Fruit fly (Drosophila melanogaster) whole organism, embryonic: ENCODE data around the gene yrt.

Experiments
- Asciz ChIP-seq: fragments of 200-800 bp; sonication (Bioruptor generic); optimal IDR thresholded peaks from 2 replicates; lab custom pipeline; 2017; ENCODE audit warnings: missing biosample characterization, mild to moderate bottlenecking, missing genetic modification characterization, missing genetic modification reagents
- Blimp-1 ChIP-seq: fragments of 200-800 bp; sonication (Bioruptor generic); optimal IDR thresholded peaks from 3 replicates; lab custom pipeline; 2018; ENCODE audit warnings: missing biosample characterization, missing genetic modification characterization, mild to moderate bottlenecking, moderate library complexity, missing genetic modification reagents
- CG10267 ChIP-seq: fragments of 200-800 bp; sonication (Bioruptor generic); optimal IDR thresholded peaks from 2 replicates; lab custom pipeline; 2018; ENCODE audit warnings: missing biosample characterization, mild to moderate bottlenecking, missing genetic modification characterization, moderate library complexity
- CG11560 ChIP-seq: fragments of 200-800 bp; sonication (Bioruptor generic); IDR thresholded peaks from 3 replicates; pipeline ENCODE4 v1.3.6; 2022; ENCODE audit warnings: missing biosample characterization, missing genetic modification characterization
- CG13624 ChIP-seq: fragments of 200-800 bp; sonication (Bioruptor generic); optimal IDR thresholded peaks from 2 replicates; lab custom pipeline; 2016; ENCODE audit warnings: missing biosample characterization, missing genetic modification characterization
- CG17802 ChIP-seq: fragments of 200-800 bp; sonication (Bioruptor generic); optimal IDR thresholded peaks from 2 replicates; lab custom pipeline; 2018; ENCODE audit warnings: missing biosample characterization, mild to moderate bottlenecking, missing genetic modification characterization, moderate library complexity
- CG18764 ChIP-seq: fragments of 200-800 bp; sonication (Bioruptor generic); optimal IDR thresholded peaks from 3 replicates; lab custom pipeline; 2016; ENCODE audit warnings: missing biosample characterization, missing genetic modification characterization
- CG2678 ChIP-seq: fragments of 200-800 bp; sonication (Bioruptor generic); optimal IDR thresholded peaks from 3 replicates; lab custom pipeline; 2019; ENCODE audit warnings: missing biosample characterization, mild to moderate bottlenecking, missing genetic modification characterization, moderate library complexity
- CG2875 ChIP-seq: fragments of 200-800 bp; sonication (Bioruptor generic); optimal IDR thresholded peaks from 2 replicates; lab custom pipeline; 2017; ENCODE audit warnings: missing biosample characterization, mild to moderate bottlenecking, missing genetic modification characterization, missing genetic modification reagents
- CG31365 ChIP-seq: fragments of 200-800 bp; sonication (Bioruptor generic); optimal IDR thresholded peaks from 2 replicates; lab custom pipeline; 2018; ENCODE audit warnings: missing biosample characterization, mild to moderate bottlenecking, missing genetic modification characterization
- CG31388 ChIP-seq: fragments of 200-800 bp; sonication (Bioruptor generic); optimal IDR thresholded peaks from 2 replicates; lab custom pipeline; 2016; ENCODE audit warnings: missing biosample characterization, missing genetic modification characterization
- CG3726 ChIP-seq: fragments of 200-800 bp; sonication (Bioruptor generic); IDR thresholded peaks from 3 replicates; pipeline ENCODE4, ENCODE4 v1.3.6; 2022; ENCODE audit warnings: missing biosample characterization, missing genetic modification characterization
- CG8944 ChIP-seq: fragments of 200-800 bp; sonication (Bioruptor generic); optimal IDR thresholded peaks from 3 replicates; lab custom pipeline; 2016; ENCODE audit warnings: missing biosample characterization, missing genetic modification characterization
- CG9609 ChIP-seq: fragments of 200-800 bp; sonication (Bioruptor generic); optimal IDR thresholded peaks from 3 replicates; lab custom pipeline; 2016; ENCODE audit warnings: missing biosample characterization, missing genetic modification characterization
- CG9932 ChIP-seq: fragments of 200-800 bp; sonication (Bioruptor generic); IDR thresholded peaks from 2 replicates; pipeline ENCODE4 v1.3.6; 2022; ENCODE audit warnings: missing biosample characterization, missing genetic modification characterization
- CTCF ChIP-seq: fragments of 200-800 bp; sonication (Bioruptor generic); optimal IDR thresholded peaks from 2 replicates; lab custom pipeline; 2017; ENCODE audit warnings: missing biosample characterization, mild to moderate bottlenecking, missing genetic modification characterization, moderate library complexity
- Dad ChIP-seq: fragments of 200-800 bp; sonication (Bioruptor generic); optimal IDR thresholded peaks from 3 replicates; lab custom pipeline; 2016; ENCODE audit warnings: missing biosample characterization, missing genetic modification characterization
- Dip2 ChIP-seq: fragments of 200-800 bp; sonication (Bioruptor generic); IDR thresholded peaks from 2 replicates; pipeline ENCODE4 v1.3.6; 2022; ENCODE audit warnings: missing biosample characterization, missing genetic modification characterization
- Dip3 ChIP-seq: fragments of 200-800 bp; sonication (Bioruptor generic); optimal IDR thresholded peaks from 3 replicates; lab custom pipeline; 2016; ENCODE audit warnings: missing biosample characterization, missing genetic modification characterization
- Ets97D ChIP-seq: fragments of 200-800 bp; sonication (Bioruptor generic); optimal IDR thresholded peaks from 3 replicates; lab custom pipeline; 2016; ENCODE audit warnings: missing biosample characterization, missing genetic modification characterization
- HLH4C ChIP-seq: fragments of 200-800 bp; sonication (Bioruptor generic); IDR thresholded peaks from 3 replicates; pipeline ENCODE4 v1.3.6; 2022; ENCODE audit warnings: missing biosample characterization, missing genetic modification characterization; ENCODE audit not compliant: partially characterized antibody
- HLHmδ ChIP-seq: fragments of 200-800 bp; sonication (Bioruptor generic); optimal IDR thresholded peaks from 2 replicates; lab custom pipeline; 2018; ENCODE audit warnings: missing biosample characterization, mild to moderate bottlenecking, missing genetic modification characterization, moderate library complexity
- Hand ChIP-seq: fragments of 200-800 bp; sonication (Bioruptor generic); optimal IDR thresholded peaks from 2 replicates; lab custom pipeline; 2017; ENCODE audit warnings: mild to moderate bottlenecking, missing biosample characterization, missing genetic modification reagents, missing genetic modification characterization
- Jarid2 ChIP-seq: fragments of 200-800 bp; sonication (Bioruptor generic); optimal IDR thresholded peaks from 3 replicates; lab custom pipeline; 2017; ENCODE audit warnings: mild to moderate bottlenecking, missing biosample characterization, missing genetic modification reagents, missing genetic modification characterization
- Ssrp ChIP-seq: fragments of 200-800 bp; sonication (Bioruptor generic); optimal IDR thresholded peaks from 2 replicates; lab custom pipeline; 2018; ENCODE audit warnings: missing biosample characterization, mild to moderate bottlenecking, missing genetic modification characterization, moderate library complexity
- Taf1 ChIP-seq: fragments of 200-800 bp; sonication (Bioruptor generic); IDR thresholded peaks from 2 replicates; pipeline ENCODE4 v1.3.6; 2022; ENCODE audit warnings: missing biosample characterization, missing genetic modification characterization
- Tbp ChIP-seq: fragments of >200 bp; optimal IDR thresholded peaks from 2 replicates; lab custom pipeline; 2018; ENCODE audit warnings: missing biosample characterization, missing genetic modification characterization
- al ChIP-seq: fragments of 200-800 bp; sonication (Bioruptor generic); IDR thresholded peaks from 2 replicates; pipeline ENCODE4 v1.3.6; 2022; ENCODE audit warnings: missing biosample characterization, missing genetic modification characterization
- btn ChIP-seq: fragments of 200-800 bp; sonication (Bioruptor generic); optimal IDR thresholded peaks from 2 replicates; lab custom pipeline; 2016; ENCODE audit warnings: missing biosample characterization, missing genetic modification characterization
- cato ChIP-seq: fragments of 200-800 bp; sonication (Bioruptor generic); optimal IDR thresholded peaks from 2 replicates; lab custom pipeline; 2016; ENCODE audit warnings: missing biosample characterization, missing genetic modification characterization, borderline replicate concordance
- caup ChIP-seq: fragments of 200-800 bp; sonication (Bioruptor generic); optimal IDR thresholded peaks from 3 replicates; lab custom pipeline; 2017; ENCODE audit warnings: missing biosample characterization, mild to moderate bottlenecking, missing genetic modification characterization, moderate library complexity; ENCODE audit not compliant: severe bottlenecking
- disco-r ChIP-seq: fragments of 200-800 bp; sonication (Bioruptor generic); optimal IDR thresholded peaks from 2 replicates; lab custom pipeline; 2016; ENCODE audit warnings: missing biosample characterization, missing genetic modification characterization
- dm ChIP-seq: fragments of 200-800 bp; sonication (Bioruptor generic); optimal IDR thresholded peaks from 3 replicates; lab custom pipeline; 2016; ENCODE audit warnings: missing biosample characterization, missing genetic modification characterization
- fd3F ChIP-seq: fragments of 200-800 bp; sonication (Bioruptor generic); optimal IDR thresholded peaks from 2 replicates; lab custom pipeline; 2018; ENCODE audit warnings: missing biosample characterization, mild to moderate bottlenecking, missing genetic modification characterization, moderate library complexity
- gsb ChIP-seq: fragments of 200-800 bp; sonication (Bioruptor generic); IDR thresholded peaks from 2 replicates; pipeline ENCODE4 v1.3.6; 2022; ENCODE audit warnings: missing biosample characterization, missing genetic modification characterization
- kah ChIP-seq: fragments of 200-800 bp; sonication (Bioruptor generic); optimal IDR thresholded peaks from 2 replicates; lab custom pipeline; 2018; ENCODE audit warnings: missing biosample characterization, mild to moderate bottlenecking, missing genetic modification characterization
- kay ChIP-seq: fragments of 200-800 bp; sonication (Bioruptor generic); optimal IDR thresholded peaks from 2 replicates; lab custom pipeline; 2016; ENCODE audit warnings: missing biosample characterization, missing genetic modification characterization
- luna ChIP-seq: fragments of 200-800 bp; sonication (Bioruptor generic); optimal IDR thresholded peaks from 2 replicates; lab custom pipeline; 2016; ENCODE audit warnings: missing biosample characterization, missing genetic modification characterization
- maf-S ChIP-seq: fragments of 200-800 bp; sonication (Bioruptor generic); optimal IDR thresholded peaks from 2 replicates; lab custom pipeline; 2016; ENCODE audit warnings: missing biosample characterization, missing genetic modification characterization
- mirr ChIP-seq: fragments of 200-800 bp; sonication (Bioruptor generic); optimal IDR thresholded peaks from 3 replicates; lab custom pipeline; 2018; ENCODE audit warnings: missing biosample characterization, mild to moderate bottlenecking, missing genetic modification characterization
- pb ChIP-seq: fragments of 200-800 bp; sonication (Bioruptor generic); optimal IDR thresholded peaks from 3 replicates; lab custom pipeline; 2016; ENCODE audit warnings: missing biosample characterization, missing genetic modification characterization
- pfk ChIP-seq: fragments of 200-800 bp; sonication (Bioruptor generic); optimal IDR thresholded peaks from 2 replicates; lab custom pipeline; 2018; ENCODE audit warnings: missing biosample characterization, mild to moderate bottlenecking, missing genetic modification characterization, moderate library complexity
- prd ChIP-seq, 3 experiments: fragments of >200 bp in 2 of 3; fragments of 200-800 bp in 1 of 3; sonication (Bioruptor generic) in 1 of 3; optimal IDR thresholded peaks in 2 of 3; IDR thresholded peaks in 1 of 3; 2 replicates in 2 of 3; 3 replicates in 1 of 3; pipeline versions ENCODE4 v1.3.6 to Lab custom; 2017 to 2022; ENCODE audit warnings: missing biosample characterization in 1 of 3, missing genetic modification characterization in 1 of 3
- pum ChIP-seq: fragments of 200-800 bp; sonication (Bioruptor generic); optimal IDR thresholded peaks from 2 replicates; lab custom pipeline; 2016; ENCODE audit warnings: missing biosample characterization, missing genetic modification characterization
- sd ChIP-seq: fragments of 200-800 bp; sonication (Bioruptor generic); optimal IDR thresholded peaks from 3 replicates; lab custom pipeline; 2018; ENCODE audit warnings: missing biosample characterization, mild to moderate bottlenecking, missing genetic modification characterization, moderate library complexity
- sens ChIP-seq: fragments of 200-800 bp; sonication (Bioruptor generic); peaks from one replicate; lab custom pipeline; 2016; ENCODE audit warnings: missing biosample characterization, missing genetic modification characterization
- sens-2 ChIP-seq: fragments of 200-800 bp; sonication (Bioruptor generic); IDR thresholded peaks from 2 replicates; pipeline ENCODE4 v1.3.6; 2022; ENCODE audit warnings: missing biosample characterization, missing genetic modification characterization
- ttk ChIP-seq: fragments of 200-800 bp; sonication (Bioruptor generic); IDR thresholded peaks from 2 replicates; pipeline ENCODE4 v2.1.2; 2022; ENCODE audit warnings: missing biosample characterization, missing genetic modification characterization
- vfl ChIP-seq: fragments of 200-800 bp; sonication (Bioruptor generic); optimal IDR thresholded peaks from 2 replicates; lab custom pipeline; 2016; ENCODE audit warnings: missing biosample characterization, missing genetic modification characterization
- vvl ChIP-seq: fragments of 200-800 bp; sonication (Bioruptor generic); IDR thresholded peaks from 2 replicates; pipeline ENCODE4 v1.3.6; 2022; ENCODE audit warnings: missing biosample characterization, missing genetic modification characterization

The yrt gene

dm6 chr3R:13381744-13382435 is 52.9 kb downstream of the yrt start, which contains the start of the genes mRpS21 and Droj2 (continued):
- no peak for TF ChIP-seq CG18764
- TF ChIP-seq Jarid2 (GFP tag; lab: Kevin White, UChicago), result peak; percentile 29
- peak; percentile 42 for TF ChIP-seq Dad (GFP tag; lab: Kevin White, UChicago)
- no peak for TF ChIP-seq CG31388 (GFP tag; lab: Kevin White, UChicago)
- no peak for TF ChIP-seq CG17802
- no peak for TF ChIP-seq HLH4C (GFP tag; lab: Robert Waterston, UW)
- TF ChIP-seq cato (GFP tag; lab: Kevin White, UChicago), result no peak
- TF ChIP-seq Ets97D (GFP tag; lab: Kevin White, UChicago), result peak; percentile 82
- TF ChIP-seq luna (GFP tag; lab: Kevin White, UChicago), result no peak
- TF ChIP-seq sd (tag; lab: Kevin White, UChicago), result no peak
- TF ChIP-seq gsb (GFP tag; lab: Robert Waterston, UW), result no peak
- no peak for TF ChIP-seq pfk (GFP tag; lab: Kevin White, UChicago)
- TF ChIP-seq CG11560 (tag; lab: Robert Waterston, UW), result no peak
- peak; percentile 71 for TF ChIP-seq CG13624 (GFP tag; lab: Kevin White, UChicago)
- TF ChIP-seq Hand (GFP tag; lab: Kevin White, UChicago), result no peak
- peak; percentile 47; the same call in 1 of the 2 replicates for TF ChIP-seq al (GFP tag; lab: Robert Waterston, UW)
- no peak for TF ChIP-seq Asciz (GFP tag; lab: Kevin White, UChicago)
- TF ChIP-seq fd3F (GFP tag; lab: Kevin White, UChicago), result peak; percentile 48
- TF ChIP-seq maf-S, result no peak
- TF ChIP-seq kah (GFP tag; lab: Kevin White, UChicago), result no peak
- TF ChIP-seq kay, result peak; percentile 12
- TF ChIP-seq Tbp (GFP tag; lab: Kevin White, UChicago), result peak; percentile 20
- TF ChIP-seq CG31365 (tag; lab: Kevin White, UChicago), result no peak
- TF ChIP-seq vvl (GFP tag; lab: Robert Waterston, UW), result no peak; the same call in 1 of the 2 replicates
- TF ChIP-seq prd (optimal IDR thresholded peaks at IDR 0.05; lab: Kevin White, UChicago), result no peak
- TF ChIP-seq prd (GFP tag; IDR thresholded peaks at IDR 0.05; lab: Robert Waterston, UW), result peak; percentile 61
- peak; percentile 17 for TF ChIP-seq pum (GFP tag; lab: Kevin White, UChicago)
- peak; percentile 44 for TF ChIP-seq Dip3
- TF ChIP-seq HLHmδ (GFP tag; lab: Kevin White, UChicago), result no peak
- peak; percentile 19 for TF ChIP-seq caup (GFP tag; lab: Kevin White, UChicago)
- TF ChIP-seq sens (GFP tag; lab: Kevin White, UChicago), result peak; percentile 92
- no peak for TF ChIP-seq CG2875 (GFP tag; lab: Kevin White, UChicago)
- no peak for TF ChIP-seq sens-2
- TF ChIP-seq Dip2 (GFP tag; lab: Robert Waterston, UW), result no peak
- TF ChIP-seq Blimp-1 (GFP tag; lab: Kevin White, UChicago), result no peak
- TF ChIP-seq CG9932 (GFP tag; lab: Robert Waterston, UW), result peak; percentile 77
- TF ChIP-seq pb, result no peak
- TF ChIP-seq Ssrp (tag; lab: Kevin White, UChicago), result no peak
- peak; percentile 36 for TF ChIP-seq CG8944
- TF ChIP-seq CG2678 (tag; lab: Kevin White, UChicago), result peak; percentile 65
- TF ChIP-seq CG3726 (GFP tag; lab: Robert Waterston, UW), result no peak
- peak; percentile 60 for TF ChIP-seq CG10267 (tag; lab: Kevin White, UChicago)
- TF ChIP-seq ttk (GFP tag; lab: Robert Waterston, UW), result no peak
- TF ChIP-seq Taf1, result no peak
- TF ChIP-seq disco-r, result no peak
- no peak for TF ChIP-seq CTCF
- TF ChIP-seq dm (GFP tag; lab: Kevin White, UChicago), result peak; percentile 39
- TF ChIP-seq btn (GFP tag; lab: Kevin White, UChicago), result no peak
- TF ChIP-seq mirr (GFP tag; lab: Kevin White, UChicago), result peak; percentile 17
- TF ChIP-seq CG9609 (GFP tag; lab: Kevin White, UChicago), result peak; percentile 12
- TF ChIP-seq vfl, result no peak
